Worm (Caenorhabditis elegans) whole organism, early embryonic: Measurements from ENCODE around the gene K12H6.12.

Experiments
- B0310.2 ChIP-seq: sonication (generic microtip); optimal IDR thresholded peaks from 2 replicates; lab custom pipeline; 2016; ENCODE audit warnings: mild to moderate bottlenecking, missing genetic modification characterization, missing compliant biosample characterization
- F13C5.2 ChIP-seq: sonication (generic microtip); optimal IDR thresholded peaks from 2 replicates; lab custom pipeline; 2017; ENCODE audit warnings: mild to moderate bottlenecking, missing genetic modification characterization, inconsistent platforms, missing compliant biosample characterization
- aly-1 ChIP-seq: sonication (generic microtip); optimal IDR thresholded peaks from 2 replicates; lab custom pipeline; 2016; ENCODE audit warnings: missing genetic modification characterization, missing compliant biosample characterization
- ama-1 ChIP-seq: fragments of 150-350 bp; optimal IDR thresholded peaks from 2 replicates; lab custom pipeline; 2014
- ceh-13 ChIP-seq: fragments of 200-800 bp; sonication (Bioruptor generic); optimal IDR thresholded peaks from 2 replicates; lab custom pipeline; 2018; ENCODE audit warnings: mild to moderate bottlenecking, missing genetic modification characterization, missing compliant biosample characterization
- ceh-36 ChIP-seq: sonication (generic microtip); optimal IDR thresholded peaks from 2 replicates; lab custom pipeline; 2016; ENCODE audit warnings: missing genetic modification characterization, inconsistent platforms, missing compliant biosample characterization
- ets-7 ChIP-seq: sonication (generic microtip); optimal IDR thresholded peaks from 2 replicates; lab custom pipeline; 2016; ENCODE audit warnings: missing genotype, missing genetic modification characterization, missing compliant biosample characterization
- flt-1 ChIP-seq: fragments of 200-800 bp; sonication (Bioruptor generic); IDR thresholded peaks from 2 replicates; pipeline ENCODE4 v1.3.6; 2022; ENCODE audit warnings: missing genetic modification characterization, missing compliant biosample characterization
- hmbx-1 ChIP-seq: sonication (generic microtip); optimal IDR thresholded peaks from 2 replicates; lab custom pipeline; 2016; ENCODE audit warnings: mild to moderate bottlenecking, missing genetic modification characterization, missing compliant biosample characterization
- hmg-4 ChIP-seq: fragments of 200-800 bp; sonication (Bioruptor generic); optimal IDR thresholded peaks from 2 replicates; lab custom pipeline; 2018; ENCODE audit warnings: mild to moderate bottlenecking, missing genetic modification characterization, missing compliant biosample characterization
- hnd-1 ChIP-seq: sonication (generic microtip); optimal IDR thresholded peaks from 2 replicates; lab custom pipeline; 2016; ENCODE audit warnings: missing genetic modification characterization, missing compliant biosample characterization
- pes-1 ChIP-seq: fragments of 200-800 bp; sonication (Bioruptor generic); IDR thresholded peaks from 2 replicates; pipeline ENCODE4 v1.3.6; 2022; ENCODE audit warnings: missing genetic modification reagents, missing genetic modification characterization, missing compliant biosample characterization
- scrt-1 ChIP-seq: fragments of 200-800 bp; sonication (Bioruptor generic); IDR thresholded peaks from 2 replicates; pipeline ENCODE4 v1.3.6; 2022; ENCODE audit warnings: missing genetic modification characterization, missing compliant biosample characterization
- sea-1 ChIP-seq: fragments of 200-800 bp; sonication (Bioruptor generic); conservative IDR thresholded peaks from 2 replicates; pipeline ENCODE4 v1.3.6; 2022; ENCODE audit warnings: missing genetic modification characterization, missing compliant biosample characterization
- tbx-11 ChIP-seq: fragments of 200-800 bp; sonication (Bioruptor generic); IDR thresholded peaks from 2 replicates; pipeline ENCODE4 v1.3.6; 2022; ENCODE audit warnings: missing genetic modification characterization, missing compliant biosample characterization
- tbx-37 ChIP-seq: fragments of 200-800 bp; sonication (Bioruptor generic); conservative IDR thresholded peaks from 2 replicates; pipeline ENCODE4 v1.3.6; 2022; ENCODE audit warnings: missing genetic modification reagents, missing genetic modification characterization, missing compliant biosample characterization
- tra-4 ChIP-seq: sonication (generic microtip); optimal IDR thresholded peaks from 2 replicates; lab custom pipeline; 2017; ENCODE audit warnings: missing genetic modification characterization, missing compliant biosample characterization

The K12H6.12 gene

DNA sequence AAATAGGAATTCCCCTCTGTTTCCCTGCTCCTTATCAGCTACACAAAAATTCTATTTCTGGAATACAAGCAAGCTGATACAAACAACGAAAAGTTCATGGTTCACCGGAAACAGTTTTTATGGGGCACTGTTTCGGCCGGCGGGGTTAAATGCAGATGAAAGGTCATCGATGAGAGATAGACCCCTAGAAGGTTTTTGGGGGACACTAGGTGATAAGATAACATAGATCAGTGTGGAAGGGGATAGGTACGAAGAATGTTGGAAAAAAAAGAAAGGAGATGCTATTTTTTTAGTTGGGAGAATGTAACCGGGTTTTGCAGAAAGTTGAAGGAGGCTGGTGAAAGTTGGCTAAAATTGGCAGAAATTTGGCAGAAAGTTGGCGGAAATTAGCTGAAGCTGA, 2.4 kb upstream of the K12H6.12 start:
- TF ChIP-seq ets-7 (tag; lab: Kevin White, UChicago) (no peak), tra-4 (tag; lab: Kevin White, UChicago) (no peak), flt-1 (GFP tag; lab: Robert Waterston, UW) (no peak), ceh-36 (tag; lab: Kevin White, UChicago) (no peak), ama-1 (lab: Kevin White, UChicago) (no peak), sea-1 (GFP tag; lab: Robert Waterston, UW) (no peak), F13C5.2 (tag; lab: Kevin White, UChicago) (no peak), hnd-1 (tag; lab: Kevin White, UChicago) (no peak), pes-1 (GFP tag; lab: Robert Waterston, UW) (no peak), scrt-1 (GFP tag; lab: Robert Waterston, UW) (no peak), tbx-11 (GFP tag; lab: Robert Waterston, UW) (no peak), B0310.2 (tag; lab: Kevin White, UChicago) (no peak), hmbx-1 (tag; lab: Kevin White, UChicago) (no peak), tbx-37 (GFP tag; lab: Robert Waterston, UW) (no peak), hmg-4 (GFP tag; lab: Kevin White, UChicago) (no peak), aly-1 (tag; lab: Kevin White, UChicago) (no peak), ceh-13 (no peak)

DNA sequence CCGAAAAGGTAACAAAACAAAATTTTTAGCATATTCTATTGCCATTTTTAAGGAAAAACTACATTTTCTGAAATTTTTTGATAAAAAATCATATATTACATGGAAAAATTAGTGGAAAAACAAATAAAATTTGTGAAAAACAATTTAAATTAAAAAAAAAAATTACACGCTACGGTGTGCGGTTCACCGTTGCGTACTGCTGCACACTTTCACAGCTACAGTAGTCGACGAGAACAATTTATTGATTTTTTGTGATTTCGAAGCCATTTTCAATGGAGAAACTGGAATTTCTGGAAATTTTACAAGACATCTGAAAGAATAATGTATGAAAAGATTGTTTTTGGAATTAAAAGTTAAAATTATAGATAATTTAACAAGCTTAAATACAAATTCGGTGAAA, 7.1 kb downstream of the K12H6.12 start:
- TF ChIP-seq sea-1 (GFP tag; lab: Robert Waterston, UW) (no peak), ceh-36 (tag; lab: Kevin White, UChicago) (no peak), hmbx-1 (tag; lab: Kevin White, UChicago) (no peak), aly-1 (tag; lab: Kevin White, UChicago) (no peak), scrt-1 (GFP tag; lab: Robert Waterston, UW) (no peak), F13C5.2 (tag; lab: Kevin White, UChicago) (no peak)

DNA sequence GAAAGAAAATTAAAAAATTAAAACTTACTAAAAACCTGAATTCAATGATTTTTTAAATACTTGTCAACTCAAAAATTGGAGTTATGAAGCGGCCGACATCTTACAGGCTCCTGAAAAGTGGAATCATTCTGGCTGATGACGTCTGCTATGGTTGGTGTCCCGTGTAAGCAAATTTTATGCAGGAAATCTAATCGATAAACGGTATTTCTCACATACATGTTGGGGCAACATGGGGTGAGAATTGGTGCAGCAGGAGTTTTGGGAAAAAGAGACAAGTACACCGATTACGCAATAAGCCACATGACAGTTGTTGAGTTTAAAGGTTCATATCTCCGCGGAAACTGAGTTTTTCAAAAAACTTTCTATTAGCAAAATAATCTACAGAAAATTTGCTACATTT, 7.5 kb downstream of the K12H6.12 start, which contains the start of gene K12H6.2:
Gene K12H6.2 (minus strand): TSS at position 101 of the 400 bp plus-strand sequence.
- TF ChIP-seq hmg-4 (GFP tag; lab: Kevin White, UChicago) (no peak), F13C5.2 (tag; lab: Kevin White, UChicago) (no peak), tra-4 (tag; lab: Kevin White, UChicago) (no peak), ceh-13 (no peak), aly-1 (tag; lab: Kevin White, UChicago) (no peak), hmbx-1 (tag; lab: Kevin White, UChicago) (no peak), tbx-11 (GFP tag; lab: Robert Waterston, UW) (no peak), scrt-1 (GFP tag; lab: Robert Waterston, UW) (no peak), ceh-36 (tag; lab: Kevin White, UChicago) (no peak), hnd-1 (tag; lab: Kevin White, UChicago) (no peak), flt-1 (GFP tag; lab: Robert Waterston, UW) (no peak), B0310.2 (tag; lab: Kevin White, UChicago) (no peak), ama-1 (lab: Kevin White, UChicago) (no peak), sea-1 (GFP tag; lab: Robert Waterston, UW) (no peak), tbx-37 (GFP tag; lab: Robert Waterston, UW) (no peak), pes-1 (GFP tag; lab: Robert Waterston, UW) (no peak), ets-7 (tag; lab: Kevin White, UChicago) (no peak)

DNA sequence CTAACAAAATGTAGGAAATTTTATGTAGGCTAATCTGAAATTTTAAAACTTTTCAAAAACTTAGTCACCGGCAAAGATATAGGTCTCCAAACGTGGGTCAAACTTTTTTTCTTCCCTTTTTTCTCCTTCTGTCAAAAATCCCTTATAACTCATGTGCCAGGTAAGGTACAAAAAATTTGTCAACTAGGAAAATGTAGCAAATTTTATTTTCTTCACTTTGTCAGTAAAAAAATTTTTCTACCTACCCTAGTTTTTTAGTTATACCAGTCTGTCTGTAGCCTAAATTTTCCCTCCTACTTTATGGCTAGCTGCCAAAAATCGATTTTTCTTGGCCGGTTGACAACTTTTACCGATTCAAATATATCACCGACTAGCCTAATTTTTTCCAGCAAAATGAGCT, 8.7 kb downstream of the K12H6.12 start, which contains the start of gene set-13:
Gene set-13 (plus strand): TSS at position 301 of the 400 bp plus-strand sequence.
- TF ChIP-seq ama-1 (lab: Kevin White, UChicago): no peak
- no peak for TF ChIP-seq ceh-36 (tag; lab: Kevin White, UChicago)
- no peak for TF ChIP-seq ceh-13
- TF ChIP-seq hmbx-1 (tag; lab: Kevin White, UChicago): no peak
- TF ChIP-seq tra-4 (tag; lab: Kevin White, UChicago): no peak
- no peak for TF ChIP-seq ets-7 (tag; lab: Kevin White, UChicago)
- no peak for TF ChIP-seq hmg-4 (GFP tag; lab: Kevin White, UChicago)
- no peak for TF ChIP-seq pes-1 (GFP tag; lab: Robert Waterston, UW)
- no peak for TF ChIP-seq aly-1 (tag; lab: Kevin White, UChicago)

DNA sequence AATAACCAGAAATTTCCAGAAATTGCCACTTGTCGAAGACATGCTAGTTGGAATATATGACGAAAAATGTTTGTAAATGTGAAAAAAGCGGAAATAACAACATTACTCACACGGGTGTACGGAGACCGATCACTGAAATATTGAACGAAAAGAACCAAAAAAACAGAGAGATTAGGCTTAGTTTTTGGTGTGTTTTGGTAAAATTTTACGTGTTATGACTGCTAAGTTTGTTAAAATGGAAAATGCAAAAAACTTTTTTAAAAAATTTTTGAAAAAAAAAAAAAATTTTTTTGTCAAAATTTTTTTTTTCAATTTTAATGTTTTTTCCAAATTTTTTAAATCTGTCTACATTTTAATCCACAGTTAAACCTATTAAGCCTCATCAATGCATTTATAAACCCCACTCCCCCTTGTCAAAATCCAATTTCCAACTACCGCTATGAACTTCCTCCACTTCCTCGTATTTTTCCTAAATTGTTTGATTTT, 14.5 kb downstream of the K12H6.12 start, which contains the start of the genes fut-4 and K12H6.10:
Gene fut-4 (minus strand): TSS at position 101 of the 486 bp plus-strand sequence.
Gene K12H6.10 (plus strand): TSS at position 436 of the 486 bp plus-strand sequence.
- no peak for TF ChIP-seq tbx-37 (GFP tag; lab: Robert Waterston, UW)
- TF ChIP-seq tra-4 (tag; lab: Kevin White, UChicago): no peak
- no peak for TF ChIP-seq ets-7 (tag; lab: Kevin White, UChicago)
- no peak for TF ChIP-seq aly-1 (tag; lab: Kevin White, UChicago)
- no peak for TF ChIP-seq sea-1 (GFP tag; lab: Robert Waterston, UW)
- TF ChIP-seq scrt-1 (GFP tag; lab: Robert Waterston, UW): no peak
- TF ChIP-seq ceh-36 (tag; lab: Kevin White, UChicago): no peak
- TF ChIP-seq pes-1 (GFP tag; lab: Robert Waterston, UW): no peak
- TF ChIP-seq hnd-1 (tag; lab: Kevin White, UChicago): no peak
- TF ChIP-seq tbx-11 (GFP tag; lab: Robert Waterston, UW): no peak
- TF ChIP-seq hmbx-1 (tag; lab: Kevin White, UChicago): no peak
- no peak for TF ChIP-seq ceh-13

DNA sequence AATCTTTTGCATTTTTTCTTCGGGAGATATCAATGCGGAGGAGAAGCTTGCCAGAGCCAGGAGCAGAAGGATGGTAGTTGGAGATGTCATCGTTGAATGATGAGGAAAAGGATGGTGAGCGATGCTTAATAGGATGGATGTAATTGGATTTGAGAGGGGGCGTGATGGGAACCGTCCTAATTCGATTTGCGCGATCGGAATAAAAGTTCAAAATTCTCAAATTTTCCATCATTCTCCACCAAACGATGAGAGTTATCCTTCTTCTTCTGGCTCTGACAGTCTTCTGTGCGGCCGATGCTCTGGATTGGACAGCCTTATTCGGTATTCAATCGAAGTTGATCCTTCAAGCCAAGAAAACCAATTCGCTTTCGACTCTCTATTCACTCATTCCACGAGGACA, 16.2 kb downstream of the K12H6.12 start, which contains the start of the genes K12H6.4 and K12H6.9:
Gene K12H6.4 (minus strand): TSS at position 101 of the 400 bp plus-strand sequence.
Gene K12H6.9 (plus strand): TSS at position 236 of the 400 bp plus-strand sequence.
- TF ChIP-seq tra-4 (tag; lab: Kevin White, UChicago) (no peak), hnd-1 (tag; lab: Kevin White, UChicago) (no peak), hmg-4 (GFP tag; lab: Kevin White, UChicago) (no peak), ceh-13 (no peak), ceh-36 (tag; lab: Kevin White, UChicago) (no peak)

DNA sequence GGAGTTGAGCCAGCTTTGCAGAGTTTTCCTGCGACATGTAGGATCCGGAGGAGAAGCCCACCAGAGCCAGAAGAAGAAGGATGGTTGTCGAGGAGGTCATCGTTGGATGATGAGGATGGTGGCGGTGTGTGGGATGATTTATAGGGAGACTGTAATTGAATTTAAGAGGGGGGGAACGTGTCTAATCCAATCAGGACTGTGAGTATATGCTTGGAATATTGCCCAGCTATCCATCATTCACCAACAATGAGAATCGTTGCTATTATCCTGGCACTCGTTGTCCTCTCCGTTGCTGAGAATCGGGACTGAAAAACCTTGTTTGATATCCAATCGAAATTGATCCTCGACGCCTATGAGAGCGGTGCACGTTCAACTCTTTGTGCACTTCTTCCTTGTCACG, 18.1 kb downstream of the K12H6.12 start, which contains the start of gene K12H6.5:
Gene K12H6.5 (minus strand): TSS at position 101 of the 400 bp plus-strand sequence.
- TF ChIP-seq tbx-11 (GFP tag; lab: Robert Waterston, UW) (no peak), hmbx-1 (tag; lab: Kevin White, UChicago) (no peak), tra-4 (tag; lab: Kevin White, UChicago) (no peak), ets-7 (tag; lab: Kevin White, UChicago) (no peak), pes-1 (GFP tag; lab: Robert Waterston, UW) (no peak), ceh-13 (no peak), hnd-1 (tag; lab: Kevin White, UChicago) (no peak), hmg-4 (GFP tag; lab: Kevin White, UChicago) (no peak), aly-1 (tag; lab: Kevin White, UChicago) (no peak), ama-1 (lab: Kevin White, UChicago) (no peak), flt-1 (GFP tag; lab: Robert Waterston, UW) (no peak), ceh-36 (tag; lab: Kevin White, UChicago) (no peak), sea-1 (GFP tag; lab: Robert Waterston, UW) (no peak), tbx-37 (GFP tag; lab: Robert Waterston, UW) (no peak)
